Worm (Caenorhabditis elegans): ENCODE data around the gene F15E6.6.
A peak's percentile ranks its signal among the peaks of the same experiment; 100 is the strongest.

Gene F15E6.6

DNA sequence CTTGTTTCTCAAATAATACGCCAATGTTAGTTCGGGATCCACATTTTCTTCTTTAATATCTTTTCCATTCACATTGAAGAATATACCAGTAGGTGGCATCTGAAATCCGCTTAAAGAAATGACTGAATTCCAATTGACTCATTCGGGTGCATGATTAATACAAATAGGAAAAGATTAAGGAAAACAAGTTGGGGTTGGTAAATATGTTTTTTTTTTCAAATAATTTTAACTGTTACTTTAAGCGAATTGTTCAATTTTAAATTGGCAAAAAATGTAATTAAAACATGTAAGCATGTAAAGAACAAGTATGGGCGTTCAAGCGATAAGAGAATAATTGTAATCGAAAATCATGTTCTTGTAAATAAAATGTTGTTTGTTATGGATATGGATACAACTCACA lies at the start of gene F15E6.6:
TSS of gene F15E6.6 (minus strand) at position 101 of the 400 bp plus-strand sequence.
- TF ChIP-seq F22D6.2 (tag; optimal IDR thresholded peaks at IDR 0.05), result no peak

- TF ChIP-seq F57C9.4 (tag; optimal IDR thresholded peaks at IDR 0.05) (no peak), nfya-2 (GFP tag; IDR thresholded peaks at IDR 0.05) (no peak), aptf-2 (GFP tag; conservative IDR thresholded peaks at IDR 0.05) (no peak), F52B5.7 (tag; optimal IDR thresholded peaks at IDR 0.05) (no peak), tlf-1 (GFP tag; optimal IDR thresholded peaks at IDR 0.05) (no peak), lag-1 (GFP tag; IDR thresholded peaks at IDR 0.05) (no peak), him-1 (tag; optimal IDR thresholded peaks at IDR 0.05) (no peak), attf-5 (GFP tag; optimal IDR thresholded peaks at IDR 0.05) (no peak), Y67H2A.10 (GFP tag; conservative IDR thresholded peaks at IDR 0.05) (no peak), xnd-1 (tag; optimal IDR thresholded peaks at IDR 0.05) (no peak)
These were observed 42.5 kb upstream of the F15E6.6 start, which contains the start of gene trpl-2 for ce11 chrIV:4326445-4326844. Gene trpl-2, plus strand, starts transcription at chrIV:4326654.

ce11 chrIV:4319473-4319872 lies 35.6 kb upstream of the F15E6.6 start:
- TF ChIP-seq ztf-22 (GFP tag; optimal IDR thresholded peaks at IDR 0.05) (no peak), ztf-3 (GFP tag; optimal IDR thresholded peaks at IDR 0.05) (no peak), fkh-3 (tag; optimal IDR thresholded peaks at IDR 0.05) (no peak), T26A5.8 (tag; optimal IDR thresholded peaks at IDR 0.05) (no peak), egl-18 (GFP tag; IDR thresholded peaks at IDR 0.05) (no peak), F57C9.4 (tag; optimal IDR thresholded peaks at IDR 0.05) (no peak)

ce11 chrIV:4318056-4318455 lies 34.1 kb upstream of the F15E6.6 start:
- peak; percentile 77 for TF ChIP-seq cebp-1 (GFP tag; IDR thresholded peaks at IDR 0.05)
- peak; percentile 95 for TF ChIP-seq cebp-1 (tag; optimal IDR thresholded peaks at IDR 0.05)
- no peak for TF ChIP-seq madf-3 (GFP tag; IDR thresholded peaks at IDR 0.05)

DNA sequence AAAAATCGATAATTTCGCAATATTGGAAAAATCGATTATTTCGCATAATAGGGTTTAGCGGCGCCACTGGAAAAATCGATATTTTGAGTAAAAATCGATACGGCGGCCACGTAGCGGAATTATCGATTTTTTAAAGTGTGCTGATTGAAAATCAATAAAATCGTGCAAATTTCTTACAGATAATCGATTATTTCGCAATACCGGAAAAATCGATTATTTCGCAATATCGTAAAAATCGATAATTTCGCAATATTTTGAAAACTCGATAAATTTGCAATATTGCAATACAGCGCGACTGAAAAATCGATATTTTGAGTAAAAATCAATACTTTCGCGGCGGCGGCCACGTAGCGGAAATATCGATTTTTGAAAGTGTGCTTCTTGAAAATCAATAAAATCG lies 33.7 kb upstream of the F15E6.6 start:
- TF ChIP-seq atf-7 (tag; optimal IDR thresholded peaks at IDR 0.05) (no peak), cebp-1 (GFP tag; IDR thresholded peaks at IDR 0.05) (peak; percentile 75), cebp-1 (tag; optimal IDR thresholded peaks at IDR 0.05) (peak; percentile 79)

DNA sequence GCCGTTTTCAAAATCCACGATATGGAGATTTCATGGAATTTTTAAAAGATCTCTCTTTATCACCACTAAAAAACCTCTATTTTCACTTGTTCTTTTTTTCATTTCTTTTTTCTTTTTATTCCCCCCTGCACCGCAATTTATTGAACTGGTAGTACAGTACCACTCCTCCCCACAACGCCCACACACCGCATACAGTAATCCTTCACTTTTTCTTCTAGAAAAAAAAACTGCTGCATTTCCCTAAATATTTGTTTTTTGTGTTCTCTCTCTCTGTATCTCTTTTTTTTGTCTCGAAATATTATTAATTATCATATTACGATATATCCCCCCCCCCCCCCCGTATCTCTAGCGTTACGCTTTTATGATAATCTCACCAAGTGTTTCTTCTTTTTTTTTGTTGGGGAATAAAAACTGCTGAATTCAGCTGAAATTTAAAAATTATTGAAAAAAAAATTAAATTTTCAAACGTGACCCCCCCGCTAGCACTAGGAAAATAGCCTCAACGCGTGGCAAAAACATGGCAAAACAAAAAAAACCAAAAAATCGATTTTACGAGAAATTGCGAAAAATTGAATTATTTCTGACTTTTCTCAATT lies 33.0 kb upstream of the F15E6.6 start, which contains the start of gene Y24D9B.1:
TSS of gene Y24D9B.1 (plus strand) at position 546 of the 596 bp plus-strand sequence.
- TF ChIP-seq nhr-120 (GFP tag; IDR thresholded peaks at IDR 0.05) (no peak), attf-3 (GFP tag; conservative IDR thresholded peaks at IDR 0.05) (no peak), Y95B8A.8 (GFP tag; IDR thresholded peaks at IDR 0.05) (0 out of 2 replicates have a peak, but pooled peaks have one; percentile 34), him-1 (tag; optimal IDR thresholded peaks at IDR 0.05) (no peak), ceh-100 (GFP tag; IDR thresholded peaks at IDR 0.05) (no peak), F52B5.7 (tag; optimal IDR thresholded peaks at IDR 0.05) (no peak), nfya-2 (GFP tag; IDR thresholded peaks at IDR 0.05) (peak; percentile 63; the same call in 1 of the 2 replicates), F39B2.1 (GFP tag; IDR thresholded peaks at IDR 0.05) (0 out of 2 replicates have a peak, but pooled peaks have one; percentile 10), F33H1.4 (GFP tag; IDR thresholded peaks at IDR 0.05) (peak; percentile 5; the same call in 1 of the 2 replicates), ztf-3 (GFP tag; optimal IDR thresholded peaks at IDR 0.05) (no peak), B0035.1 (tag; optimal IDR thresholded peaks at IDR 0.05) (no peak), ceh-58 (GFP tag; IDR thresholded peaks at IDR 0.05) (no peak), ztf-22 (GFP tag; optimal IDR thresholded peaks at IDR 0.05) (no peak), F49E8.2 (tag; optimal IDR thresholded peaks at IDR 0.05; ENCODE audit: insufficient read depth) (peak; percentile 3), lin-54 (GFP tag; optimal IDR thresholded peaks at IDR 0.05) (peak; percentile 1), ekl-4 (GFP tag; IDR thresholded peaks at IDR 0.05) (peak; percentile 47; the same call in 1 of the 2 replicates), hmg-1.2 (GFP tag; IDR thresholded peaks at IDR 0.05) (no peak), pbrm-1 (GFP tag; IDR thresholded peaks at IDR 0.05) (0 out of 2 replicates have a peak, but pooled peaks have one; percentile 30), lin-26 (GFP tag; IDR thresholded peaks at IDR 0.05) (peak; percentile 36; the same call in 1 of the 2 replicates), snpc-3.4 (tag; optimal IDR thresholded peaks at IDR 0.05) (peak; percentile 8), let-607 (tag; optimal IDR thresholded peaks at IDR 0.05) (no peak), hlh-26 (GFP tag; conservative IDR thresholded peaks at IDR 0.05) (no peak), snpc-1.1 (tag; optimal IDR thresholded peaks at IDR 0.05; ENCODE audit: insufficient read depth) (no peak)

Measured in whole organism, young adult.